Worm (Caenorhabditis elegans) whole organism, mixed stage, embryonic: ENCODE data around the gene T22F7.4.

Source experiments
- blmp-1 ChIP-seq: fragments of 150-350 bp; optimal IDR thresholded peaks from 2 replicates; lab custom pipeline; 2014; ENCODE audit warnings: missing biosample characterization, missing genetic modification characterization
- ceh-43 ChIP-seq: fragments of 200-800 bp; sonication (Bioruptor generic); optimal IDR thresholded peaks from 2 replicates; lab custom pipeline; 2018; ENCODE audit warnings: mild to moderate bottlenecking, missing genetic modification characterization, moderate library complexity, missing compliant biosample characterization
- drap-1 ChIP-seq: fragments of 200-800 bp; sonication (Bioruptor generic); optimal IDR thresholded peaks from 3 replicates; lab custom pipeline; 2018; ENCODE audit warnings: mild to moderate bottlenecking, missing genetic modification characterization, missing compliant biosample characterization
- elt-1 ChIP-seq: sonication (generic microtip); optimal IDR thresholded peaks from 2 replicates; lab custom pipeline; 2017; ENCODE audit warnings: missing genetic modification characterization, mild to moderate bottlenecking, missing compliant biosample characterization, antibody characterized with exemption, moderate library complexity, borderline replicate concordance; ENCODE audit not compliant: insufficient read depth
- elt-3 ChIP-seq: fragments of 150-350 bp; optimal IDR thresholded peaks from 2 replicates; lab custom pipeline; 2014; ENCODE audit warnings: missing biosample characterization, missing genetic modification characterization
- lin-32 ChIP-seq: fragments of 200-800 bp; sonication (Bioruptor generic); optimal IDR thresholded peaks from 2 replicates; lab custom pipeline; 2018; ENCODE audit warnings: mild to moderate bottlenecking, missing genetic modification characterization, missing compliant biosample characterization
- lsy-2 ChIP-seq: fragments of 150-350 bp; optimal IDR thresholded peaks from 2 replicates; lab custom pipeline; 2014; ENCODE audit warnings: missing biosample characterization, missing genetic modification characterization
- nhr-12 ChIP-seq: fragments of 150-350 bp; optimal IDR thresholded peaks from 2 replicates; lab custom pipeline; 2014; ENCODE audit warnings: missing biosample characterization, missing genetic modification characterization
- nhr-237 ChIP-seq: fragments of 150-350 bp; optimal IDR thresholded peaks from 2 replicates; lab custom pipeline; 2014; ENCODE audit warnings: missing biosample characterization, missing genetic modification characterization
- pha-4 ChIP-seq: fragments of 150-350 bp; optimal IDR thresholded peaks from 2 replicates; lab custom pipeline; 2018; ENCODE audit warnings: missing biosample characterization, missing genetic modification reagents, missing genetic modification characterization
- snpc-4 ChIP-seq: fragments of 150-350 bp; optimal IDR thresholded peaks from 2 replicates; lab custom pipeline; 2014; ENCODE audit warnings: missing biosample characterization, missing genetic modification characterization
- ztf-11 ChIP-seq: fragments of 150-350 bp; optimal IDR thresholded peaks from 2 replicates; lab custom pipeline; 2014; ENCODE audit warnings: missing biosample characterization, missing genetic modification characterization

- TF ChIP-seq ztf-11 (no peak), nhr-237 (tag; lab: Kevin White, UChicago) (no peak), blmp-1 (tag; lab: Kevin White, UChicago) (no peak), snpc-4 (tag; lab: Kevin White, UChicago) (no peak), elt-3 (tag; lab: Kevin White, UChicago) (no peak), elt-1 (tag; lab: Kevin White, UChicago) (no peak), lsy-2 (tag; lab: Kevin White, UChicago) (no peak), drap-1 (no peak), pha-4 (tag; lab: Kevin White, UChicago) (no peak), ceh-43 (no peak), lin-32 (GFP tag; lab: Kevin White, UChicago) (no peak), nhr-12 (tag; lab: Kevin White, UChicago) (no peak)
These were observed 22.5 kb upstream of the T22F7.4 start for ce11 chrIII:549231-549630.
